Worm (Caenorhabditis elegans) whole organism, L2 larva: Measurements from ENCODE around the gene spp-10.

ENCODE experiments used
- F13H6.1 ChIP-seq: sonication (generic microtip); optimal IDR thresholded peaks from 2 replicates; lab custom pipeline; 2016; ENCODE audit warnings: missing genetic modification characterization, missing compliant biosample characterization
- R02D3.7 ChIP-seq: fragments of 150-350 bp; optimal IDR thresholded peaks from 2 replicates; lab custom pipeline; 2014; ENCODE audit warnings: missing biosample characterization, missing genetic modification characterization
- ama-1 ChIP-seq: fragments of 150-350 bp; optimal IDR thresholded peaks from 2 replicates; lab custom pipeline; 2018; ENCODE audit warnings: inconsistent platforms
- fos-1 ChIP-seq: fragments of 150-350 bp; optimal IDR thresholded peaks from 2 replicates; lab custom pipeline; 2014; ENCODE audit warnings: missing biosample characterization, missing genetic modification characterization
- lin-13 ChIP-seq: fragments of 150-350 bp; optimal IDR thresholded peaks from 2 replicates; lab custom pipeline; 2014; ENCODE audit warnings: missing biosample characterization, missing genetic modification reagents, missing genetic modification characterization
- lsy-2 ChIP-seq, 2 experiments: fragments of 150-350 bp in 1 of 2; sonication (generic microtip) in 1 of 2; optimal IDR thresholded peaks; 2 replicates each; lab custom pipeline; 2014 to 2017; ENCODE audit warnings: missing biosample characterization in 2 of 2, missing genetic modification characterization in 2 of 2
- skn-1 ChIP-seq: sonication (generic microtip); optimal IDR thresholded peaks from 2 replicates; lab custom pipeline; 2017; ENCODE audit warnings: missing biosample characterization, missing genetic modification characterization
- ztf-1 ChIP-seq: fragments of 200-800 bp; sonication (Bioruptor generic); conservative IDR thresholded peaks from 2 replicates; pipeline ENCODE4 v1.3.6; 2022; ENCODE audit warnings: missing genetic modification characterization, missing compliant biosample characterization
- ztf-11 ChIP-seq: sonication (generic microtip); optimal IDR thresholded peaks from 2 replicates; lab custom pipeline; 2017; ENCODE audit warnings: missing biosample characterization, missing genetic modification characterization

DNA sequence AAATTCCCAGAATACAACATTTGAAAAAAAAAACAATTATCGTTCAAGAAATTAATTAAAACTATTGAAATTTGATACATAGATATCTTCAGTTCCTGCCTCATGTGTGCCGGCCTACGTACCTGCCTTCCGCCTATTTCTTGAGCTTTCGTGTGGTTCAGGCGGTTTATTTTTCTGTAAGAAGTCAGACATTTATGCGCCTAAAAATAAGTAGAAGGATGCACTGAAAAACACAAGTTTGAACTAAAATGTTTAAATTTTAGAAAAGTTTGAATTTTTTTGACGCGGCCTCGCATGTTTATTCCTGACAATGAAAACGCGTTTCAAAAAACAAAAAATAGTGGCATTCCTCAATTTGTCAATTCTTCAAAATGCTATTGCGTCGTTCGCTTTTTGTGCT, 3.2 kb upstream of the spp-10 start, which contains the start of gene C28C12.11:
- TF ChIP-seq ztf-11 (tag; lab: Kevin White, UChicago) = no peak
- TF ChIP-seq F13H6.1 = no peak
- no peak for TF ChIP-seq R02D3.7
- TF ChIP-seq fos-1 (tag; lab: Kevin White, UChicago) = no peak
- TF ChIP-seq lin-13 = no peak
- no peak for TF ChIP-seq lsy-2 (tag; optimal IDR thresholded peaks at IDR 0.05; lab: Kevin White, UChicago)
- no peak for TF ChIP-seq skn-1 (tag; lab: Kevin White, UChicago)
- TF ChIP-seq ama-1 = no peak
- TF ChIP-seq ztf-1 = no peak
